Fruit fly (Drosophila melanogaster) whole organism, pupa: ENCODE results near the gene dan.

Source experiments
- CG13204 ChIP-seq: fragments of 200-800 bp; sonication (Bioruptor generic); optimal IDR thresholded peaks from 2 replicates; lab custom pipeline; 2018; ENCODE audit warnings: missing biosample characterization, mild to moderate bottlenecking, missing genetic modification characterization, moderate library complexity
- CG15710 ChIP-seq: fragments of 200-800 bp; sonication (Bioruptor generic); optimal IDR thresholded peaks from 2 replicates; lab custom pipeline; 2018; ENCODE audit warnings: missing biosample characterization, mild to moderate bottlenecking, missing genetic modification characterization, moderate library complexity
- CG17806 ChIP-seq: fragments of 200-800 bp; sonication (Bioruptor generic); optimal IDR thresholded peaks from 2 replicates; lab custom pipeline; 2018; ENCODE audit warnings: missing biosample characterization, mild to moderate bottlenecking, missing genetic modification characterization, moderate library complexity
- CG32121 ChIP-seq: fragments of 200-800 bp; sonication (Bioruptor generic); IDR thresholded peaks from 2 replicates; pipeline ENCODE4 v1.3.6; 2022; ENCODE audit warnings: missing biosample characterization, missing genetic modification characterization
- CG34367 ChIP-seq: fragments of 200-800 bp; sonication (Bioruptor generic); optimal IDR thresholded peaks from 2 replicates; lab custom pipeline; 2018; ENCODE audit warnings: missing biosample characterization, mild to moderate bottlenecking, missing genetic modification characterization
- CG4496 ChIP-seq: fragments of 200-800 bp; sonication (Bioruptor generic); IDR thresholded peaks from 3 replicates; pipeline ENCODE4 v1.3.6; 2022; ENCODE audit warnings: missing biosample characterization, missing genetic modification characterization
- CG8159 ChIP-seq: fragments of 200-800 bp; sonication (Bioruptor generic); optimal IDR thresholded peaks from 3 replicates; lab custom pipeline; 2018; ENCODE audit warnings: missing biosample characterization, mild to moderate bottlenecking, missing genetic modification characterization, moderate library complexity
- CG8301 ChIP-seq: fragments of 200-800 bp; sonication (Bioruptor generic); optimal IDR thresholded peaks from 2 replicates; lab custom pipeline; 2018; ENCODE audit warnings: missing biosample characterization, mild to moderate bottlenecking, missing genetic modification characterization
- CG9948 ChIP-seq: fragments of 200-800 bp; sonication (Bioruptor generic); optimal IDR thresholded peaks from 2 replicates; lab custom pipeline; 2018; ENCODE audit warnings: missing biosample characterization, mild to moderate bottlenecking, missing genetic modification characterization, moderate library complexity
- D1 ChIP-seq: fragments of 200-800 bp; sonication (Bioruptor generic); optimal IDR thresholded peaks from 2 replicates; lab custom pipeline; 2018; ENCODE audit warnings: missing biosample characterization, mild to moderate bottlenecking, missing genetic modification characterization, moderate library complexity
- EcR ChIP-seq: fragments of 200-800 bp; sonication (Bioruptor generic); optimal IDR thresholded peaks from 3 replicates; lab custom pipeline; 2019; ENCODE audit warnings: missing biosample characterization, missing genetic modification characterization, mild to moderate bottlenecking, moderate library complexity, missing genetic modification reagents
- Pif1A ChIP-seq: fragments of 200-800 bp; sonication (Bioruptor generic); optimal IDR thresholded peaks from 3 replicates; lab custom pipeline; 2016; ENCODE audit warnings: missing biosample characterization, missing genetic modification characterization
- Snoo ChIP-seq: fragments of 200-800 bp; sonication (Bioruptor generic); optimal IDR thresholded peaks from 3 replicates; lab custom pipeline; 2017; ENCODE audit warnings: missing biosample characterization, mild to moderate bottlenecking, missing genetic modification characterization, inconsistent platforms
- gl ChIP-seq: fragments of 200-800 bp; sonication (Bioruptor generic); optimal IDR thresholded peaks from 2 replicates; lab custom pipeline; 2018; ENCODE audit warnings: missing biosample characterization, mild to moderate bottlenecking, missing genetic modification characterization

dan gene

DNA sequence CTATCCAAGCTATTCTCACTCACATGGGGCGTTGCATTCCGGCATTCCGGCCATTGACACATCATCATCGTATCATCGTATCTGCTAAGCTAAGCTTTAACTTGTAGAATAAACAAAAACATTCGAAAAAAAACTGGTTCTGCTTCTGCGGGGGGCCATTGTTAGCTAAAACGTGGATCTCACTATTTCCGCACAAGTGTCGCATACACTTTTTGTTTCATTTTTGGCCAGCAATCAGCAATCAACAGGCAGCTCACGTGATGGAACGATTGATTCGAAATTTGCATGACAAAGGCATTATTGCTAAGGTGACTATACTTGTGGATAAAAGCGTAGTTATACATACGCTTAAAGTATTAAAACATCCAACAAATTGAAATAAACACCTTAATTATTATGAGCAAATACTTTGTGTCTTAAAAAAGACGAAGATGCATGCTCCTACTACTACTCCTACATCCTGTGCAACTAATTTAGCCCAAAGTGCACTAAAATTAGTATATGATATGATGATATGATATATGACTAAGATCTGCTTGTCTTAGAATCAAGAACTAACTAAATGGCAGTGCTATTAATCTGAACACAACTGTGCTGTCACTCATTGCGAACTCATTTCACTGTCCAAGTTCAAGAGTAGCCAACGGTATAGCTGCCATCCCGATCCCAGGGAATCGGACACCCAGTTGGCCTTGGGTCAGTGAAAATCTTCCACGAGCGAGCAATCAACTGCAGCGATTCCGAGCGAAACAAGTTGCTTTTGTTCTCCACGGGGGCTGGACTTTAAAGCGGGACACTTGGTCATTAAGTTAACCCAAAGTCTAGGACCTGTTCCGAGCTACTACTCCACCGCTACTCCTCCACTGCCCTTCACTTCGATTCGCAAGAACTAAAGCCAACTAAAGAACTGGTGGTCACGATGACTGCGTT is 54.9 kb downstream of the dan start:
- peak; percentile 22 for TF ChIP-seq CG15710 (tag; lab: Kevin White, UChicago)
- TF ChIP-seq CG17806 (tag; lab: Kevin White, UChicago), result peak; percentile 3
- no peak for TF ChIP-seq Snoo
- no peak for TF ChIP-seq CG8301
- peak; percentile 11 for TF ChIP-seq CG34367 (tag; lab: Kevin White, UChicago)
- peak; percentile 94 for TF ChIP-seq EcR (GFP tag; lab: Kevin White, UChicago)
- TF ChIP-seq CG13204 (GFP tag; lab: Kevin White, UChicago), result no peak
- no peak for TF ChIP-seq gl (tag; lab: Kevin White, UChicago)
- TF ChIP-seq CG8159 (tag; lab: Kevin White, UChicago), result peak; percentile 60
- TF ChIP-seq CG9948 (tag; lab: Kevin White, UChicago), result peak; percentile 33

DNA sequence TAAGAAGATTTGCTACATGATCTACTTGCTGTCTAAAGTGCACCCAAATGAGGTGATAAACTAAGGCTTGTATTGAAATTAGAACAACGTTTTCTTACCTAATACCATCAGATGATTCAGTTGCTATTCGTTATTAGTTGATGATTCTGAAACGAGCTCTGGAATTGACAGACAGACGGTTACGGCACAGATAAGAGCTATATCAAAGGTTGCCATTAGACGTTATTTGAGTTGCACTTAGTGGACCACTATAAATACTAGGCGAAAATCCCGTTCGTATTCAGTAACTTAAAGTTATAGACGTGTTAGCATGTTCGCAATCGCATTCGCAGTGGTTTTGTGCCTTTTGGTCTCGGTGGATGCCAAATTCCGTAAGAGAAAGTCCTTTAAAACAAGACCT is 55.7 kb downstream of the dan start, which contains the start of gene to:
TSS of gene to (plus strand) at position 301 of the 400 bp plus-strand sequence.
- TF ChIP-seq D1 (no peak), CG4496 (GFP tag; lab: Robert Waterston, UW) (no peak), CG34367 (tag; lab: Kevin White, UChicago) (no peak), CG32121 (GFP tag; lab: Robert Waterston, UW) (no peak)

DNA sequence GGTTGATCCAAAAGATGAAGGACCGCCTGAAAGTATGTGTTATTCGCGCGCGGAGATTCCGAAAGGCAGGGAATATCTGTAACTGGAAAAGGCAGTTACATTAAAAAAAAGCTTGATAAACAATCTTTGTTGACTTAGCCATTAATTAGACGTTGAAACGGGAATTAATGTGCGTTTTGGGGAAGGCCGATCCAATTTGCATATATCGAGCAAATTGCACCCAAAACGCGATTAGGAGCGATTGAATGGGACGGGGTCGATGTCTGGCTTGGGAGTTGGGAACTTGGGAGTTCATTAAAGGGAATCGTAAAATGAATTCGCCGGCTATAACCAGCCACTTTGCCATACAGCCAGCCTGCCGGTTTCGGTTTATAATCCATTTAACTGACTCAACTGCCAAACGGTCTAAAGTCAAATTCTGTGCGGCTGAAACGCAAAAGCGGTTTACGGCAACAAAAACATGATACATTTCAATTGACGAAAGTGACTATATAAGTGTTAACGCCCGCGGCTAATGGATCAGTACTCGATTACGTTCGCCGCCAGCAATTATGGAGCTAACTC is 57.4 kb downstream of the dan start, which contains the start of gene CG11854:
TSS of gene CG11854 (plus strand) at position 514 of the 564 bp plus-strand sequence.
- TF ChIP-seq CG13204 (GFP tag; lab: Kevin White, UChicago), result no peak
- no peak for TF ChIP-seq CG17806 (tag; lab: Kevin White, UChicago)
- TF ChIP-seq D1, result no peak
- TF ChIP-seq gl (tag; lab: Kevin White, UChicago), result no peak
- TF ChIP-seq Pif1A, result no peak
- peak; percentile 67 for TF ChIP-seq EcR (GFP tag; lab: Kevin White, UChicago)
- TF ChIP-seq CG34367 (tag; lab: Kevin White, UChicago), result no peak
- TF ChIP-seq, all 21 proteins: peak for 1
